Fruit fly (Drosophila melanogaster): Measurements from ENCODE around the gene Obp19b.

- TF ChIP-seq cnc (optimal IDR thresholded peaks at IDR 0.05) (no peak), CG33017 (tag; optimal IDR thresholded peaks at IDR 0.05) (no peak), CG5204 (GFP tag; optimal IDR thresholded peaks at IDR 0.05) (no peak)
Measured at dm6 chrX:20413481-20413880, 3.1 kb upstream of the Obp19b start, which contains the start of gene CG15459.
